Fruit fly (Drosophila melanogaster): ENCODE results near the gene Noc1.

Noc1 gene

DNA sequence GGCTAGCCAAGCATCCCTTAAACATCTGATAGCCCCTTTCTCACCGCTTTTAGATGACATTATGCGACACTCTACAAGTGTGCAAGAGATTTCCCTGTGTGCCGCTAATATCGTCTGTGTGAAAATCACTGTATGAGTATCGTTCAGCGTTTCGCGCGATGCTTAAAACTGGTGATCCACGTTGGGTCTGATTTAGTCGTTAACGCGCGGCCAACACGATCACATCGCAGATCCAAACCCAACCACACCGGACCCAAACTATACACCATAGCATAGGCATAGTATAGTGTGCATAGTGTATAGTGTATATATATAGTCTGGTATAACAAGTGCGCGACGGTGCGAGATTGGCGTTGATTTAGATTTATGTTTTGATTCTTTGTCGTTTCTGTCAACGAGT lies 20.7 kb upstream of the Noc1 start, which contains the start of gene CG7888 (continued):
- peak; percentile 15 for TF ChIP-seq CG3995 (GFP tag; optimal IDR thresholded peaks at IDR 0.05)
- TF ChIP-seq CG4730 (GFP tag; IDR thresholded peaks at IDR 0.05): no peak
- TF ChIP-seq tll (GFP tag; optimal IDR thresholded peaks at IDR 0.05): no peak
- no peak for TF ChIP-seq CG10267 (tag; optimal IDR thresholded peaks at IDR 0.05)
- TF ChIP-seq CG13424 (tag; optimal IDR thresholded peaks at IDR 0.05): no peak
- TF ChIP-seq gsb (GFP tag; IDR thresholded peaks at IDR 0.05): no peak
- TF ChIP-seq CG9817 (tag; optimal IDR thresholded peaks at IDR 0.05): no peak
- peak; percentile 63 for TF ChIP-seq CG13894 (tag; optimal IDR thresholded peaks at IDR 0.05)
- TF ChIP-seq chinmo (GFP tag; IDR thresholded peaks at IDR 0.05; ENCODE audit: partially characterized antibody): 0 out of 4 replicates have a peak, but pooled peaks have one; percentile 23
- TF ChIP-seq CG2199 (GFP tag; IDR thresholded peaks at IDR 0.05): 0 out of 3 replicates have a peak, but pooled peaks have one; percentile 57
- peak; percentile 14 for TF ChIP-seq D19A (tag; optimal IDR thresholded peaks at IDR 0.05)

DNA sequence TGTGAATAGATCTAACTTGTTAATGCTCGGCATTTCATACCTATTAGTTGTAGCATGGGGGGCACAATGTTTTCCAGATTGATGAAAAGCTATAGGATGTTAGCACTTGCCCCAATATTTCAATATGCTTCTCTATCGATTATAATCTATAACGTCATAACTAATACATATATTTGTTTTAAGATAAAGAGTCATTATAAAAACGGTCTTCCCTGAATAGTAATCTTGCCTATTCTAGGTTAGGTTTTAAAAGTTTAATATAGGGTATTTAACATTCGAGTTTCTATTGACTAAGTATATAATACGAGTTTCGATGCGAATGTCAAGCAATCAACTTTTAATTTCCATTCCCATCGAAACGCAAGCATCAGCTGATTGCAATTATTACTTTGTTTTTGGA lies 13.4 kb upstream of the Noc1 start, which contains the start of the genes CG6321 and Blos2:
CG6321 (minus strand) TSS at position 25 of the 400 bp plus-strand sequence.
Blos2 (plus strand) TSS at position 372 of the 400 bp plus-strand sequence.
- TF ChIP-seq ase (GFP tag; IDR thresholded peaks at IDR 0.05): peak; percentile 39; the same call in 1 of the 3 replicates
- peak; percentile 55 for TF ChIP-seq Chrac-16 (GFP tag; optimal IDR thresholded peaks at IDR 0.05)
- peak; percentile 46 for TF ChIP-seq CG10366 (GFP tag; IDR thresholded peaks at IDR 0.05)
- TF ChIP-seq luna (GFP tag; optimal IDR thresholded peaks at IDR 0.05): no peak
- 0 out of 2 replicates have a peak, but pooled peaks have one; percentile 21 for TF ChIP-seq CG32767 (GFP tag; IDR thresholded peaks at IDR 0.05)
- no peak; the same call in 1 of the 2 replicates for TF ChIP-seq Awh (GFP tag; IDR thresholded peaks at IDR 0.05)
- TF ChIP-seq bsh (GFP tag; optimal IDR thresholded peaks at IDR 0.05): peak; percentile 54 to 80
- peak; percentile 81 for TF ChIP-seq CG10267 (tag; optimal IDR thresholded peaks at IDR 0.05)
- TF ChIP-seq PHDP (tag; optimal IDR thresholded peaks at IDR 0.05): peak; percentile 89
- TF ChIP-seq CG1602 (GFP tag; optimal IDR thresholded peaks at IDR 0.05): peak; percentile 51
- TF ChIP-seq mld (GFP tag; IDR thresholded peaks at IDR 0.05; ENCODE audit: partially characterized antibody): no peak
- peak; percentile 75 for TF ChIP-seq CG17328 (GFP tag; IDR thresholded peaks at IDR 0.05)
- TF ChIP-seq CG17385 (GFP tag; optimal IDR thresholded peaks at IDR 0.05): peak; percentile 77
- no peak for TF ChIP-seq abd-A (tag; optimal IDR thresholded peaks at IDR 0.05)
- no peak for TF ChIP-seq fu2 (GFP tag; optimal IDR thresholded peaks at IDR 0.05)
- peak; percentile 59 for TF ChIP-seq Asciz (GFP tag; optimal IDR thresholded peaks at IDR 0.05)
- no peak for TF ChIP-seq shn (GFP tag; optimal IDR thresholded peaks at IDR 0.05)
- peak; percentile 68 for TF ChIP-seq trem (tag; optimal IDR thresholded peaks at IDR 0.05)
- peak; percentile 59 for TF ChIP-seq CG1529 (GFP tag; optimal IDR thresholded peaks at IDR 0.05)
- TF ChIP-seq ci (GFP tag; IDR thresholded peaks at IDR 0.05): peak; percentile 57; the same call in 2 of the 3 replicates
- TF ChIP-seq tgo (GFP tag; IDR thresholded peaks at IDR 0.05): peak; percentile 64; the same call in 1 of the 3 replicates
- TF ChIP-seq fd102C (GFP tag; optimal IDR thresholded peaks at IDR 0.05): no peak
- TF ChIP-seq sisA (GFP tag; IDR thresholded peaks at IDR 0.05): peak; percentile 54
- TF ChIP-seq zfh2 (GFP tag; optimal IDR thresholded peaks at IDR 0.05): no peak
- no peak for TF ChIP-seq CG11085 (GFP tag; IDR thresholded peaks at IDR 0.05)
- no peak for TF ChIP-seq dati (GFP tag; IDR thresholded peaks at IDR 0.05)
- TF ChIP-seq B-H1 (GFP tag; IDR thresholded peaks at IDR 0.05): peak; percentile 27; the same call in 1 of the 3 replicates
- peak; percentile 68 for TF ChIP-seq CG12659 (GFP tag; optimal IDR thresholded peaks at IDR 0.05)
- peak; percentile 40; the same call in 1 of the 2 replicates for TF ChIP-seq Taf1 (GFP tag; IDR thresholded peaks at IDR 0.05)
- peak; percentile 59 for TF ChIP-seq run (tag; optimal IDR thresholded peaks at IDR 0.05)
- TF ChIP-seq emc (GFP tag; optimal IDR thresholded peaks at IDR 0.05): no peak
- TF ChIP-seq hb (GFP tag; IDR thresholded peaks at IDR 0.05; ENCODE audit: partially characterized antibody): no peak
- no peak for TF ChIP-seq Lpt (GFP tag; optimal IDR thresholded peaks at IDR 0.05)
- TF ChIP-seq hbn (GFP tag; IDR thresholded peaks at IDR 0.05; ENCODE audit: partially characterized antibody): no peak
- peak; percentile 12 for TF ChIP-seq jing (GFP tag; optimal IDR thresholded peaks at IDR 0.05)
- TF ChIP-seq HLH4C (GFP tag; IDR thresholded peaks at IDR 0.05; ENCODE audit: partially characterized antibody): no peak
- TF ChIP-seq CG13894 (tag; optimal IDR thresholded peaks at IDR 0.05): no peak
- peak; percentile 38; the same call in 1 of the 2 replicates for TF ChIP-seq CG4730 (GFP tag; IDR thresholded peaks at IDR 0.05)
- peak; percentile 75 for TF ChIP-seq dmrt11E (tag; optimal IDR thresholded peaks at IDR 0.05)
- peak; percentile 17 for TF ChIP-seq CG18011 (GFP tag; optimal IDR thresholded peaks at IDR 0.05)
